Worm (Caenorhabditis elegans): ENCODE measurements around the gene F18E3.11.
A peak's percentile ranks its signal among the peaks of the same experiment; 100 is the strongest.

Gene F18E3.11

DNA sequence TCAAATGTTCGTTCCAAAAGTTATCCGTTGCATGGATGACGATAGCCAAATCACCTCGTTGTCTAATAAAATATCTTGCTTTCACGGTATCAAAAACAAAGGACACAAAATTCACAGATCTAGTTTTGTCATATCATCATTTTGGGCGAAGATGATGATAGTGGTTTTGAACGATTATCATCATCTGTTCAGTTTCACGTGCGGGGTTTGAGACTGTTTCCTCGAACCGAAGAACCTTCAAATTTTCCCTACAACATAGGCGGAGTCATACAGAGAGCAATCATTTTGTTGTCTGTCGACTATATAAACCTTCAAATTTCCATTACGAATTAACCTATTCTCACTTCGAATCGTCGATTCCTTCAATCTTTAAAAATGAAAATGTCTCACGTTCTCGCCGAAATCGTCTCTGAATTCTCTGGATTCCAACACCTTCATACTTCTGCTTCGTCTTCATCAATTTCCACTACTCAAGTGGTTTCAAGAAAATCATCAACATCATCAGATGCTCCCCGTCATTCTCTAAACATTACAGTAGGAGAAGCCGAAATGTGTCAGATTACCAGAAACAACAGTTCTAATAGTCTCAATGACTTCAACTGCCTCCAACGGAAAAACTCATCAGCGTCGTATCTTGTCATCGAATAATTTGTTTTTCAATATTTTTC is at the start of gene F18E3.11:
Gene F18E3.11, plus strand, starts transcription at position 376 of the 668 bp plus-strand sequence.
- TF ChIP-seq ztf-16 (tag; optimal IDR thresholded peaks at IDR 0.05) (no peak), ceh-18 (tag; optimal IDR thresholded peaks at IDR 0.05) (no peak), eyg-1 (tag; optimal IDR thresholded peaks at IDR 0.05) (no peak), pha-4 (tag; optimal IDR thresholded peaks at IDR 0.05) (no peak), ceh-30 (tag; optimal IDR thresholded peaks at IDR 0.05) (no peak), pqm-1 (tag; optimal IDR thresholded peaks at IDR 0.05) (no peak), ref-2 (tag; optimal IDR thresholded peaks at IDR 0.05) (no peak), tbx-2 (tag; optimal IDR thresholded peaks at IDR 0.05) (no peak), ceh-24 (tag; optimal IDR thresholded peaks at IDR 0.05) (no peak)

ce11 chrV:7364059-7364458 is 49.2 kb upstream of the F18E3.11 start, which contains the start of gene cyp-35A2:
Gene cyp-35A2 (minus strand): TSS chrV:7364182.
- TF ChIP-seq ets-4 (tag; optimal IDR thresholded peaks at IDR 0.05) (no peak), elt-2 (tag; optimal IDR thresholded peaks at IDR 0.05) (peak; percentile 64), hlh-15 (tag; optimal IDR thresholded peaks at IDR 0.05) (no peak), ceh-31 (tag; optimal IDR thresholded peaks at IDR 0.05) (no peak), syd-9 (tag; optimal IDR thresholded peaks at IDR 0.05) (no peak)

ce11 chrV:7364951-7365350 is 48.3 kb upstream of the F18E3.11 start, which contains the start of gene exc-13:
Gene exc-13 (plus strand): TSS chrV:7365251.
- no peak for TF ChIP-seq hlh-15 (tag; optimal IDR thresholded peaks at IDR 0.05)
- no peak for TF ChIP-seq unc-3 (GFP tag; conservative IDR thresholded peaks at IDR 0.05)
- no peak for TF ChIP-seq unc-3 (tag; optimal IDR thresholded peaks at IDR 0.05)
- no peak for TF ChIP-seq ceh-30 (tag; optimal IDR thresholded peaks at IDR 0.05)

DNA sequence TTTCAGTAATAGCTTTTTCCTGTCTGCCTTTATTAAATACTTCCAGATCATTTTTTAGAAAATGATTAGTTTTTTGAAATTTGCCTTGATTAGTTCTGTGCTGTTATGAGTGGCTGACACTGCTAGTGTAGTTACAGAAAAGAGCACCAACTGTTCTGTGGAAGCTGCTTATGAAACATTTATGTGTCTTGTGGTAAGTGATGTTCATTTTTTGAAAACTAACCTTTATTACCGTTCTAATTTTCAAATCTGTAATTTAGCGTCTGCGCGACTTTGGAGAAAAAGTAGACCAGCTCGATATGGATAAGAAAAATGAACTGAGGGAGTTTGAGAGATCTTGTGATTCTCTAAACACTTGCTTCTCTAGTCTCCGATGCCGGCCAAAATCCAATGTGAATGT is 43.7 kb upstream of the F18E3.11 start, which contains the start of gene srj-14:
Gene srj-14, plus strand, starts transcription at position 131 of the 400 bp plus-strand sequence.
- TF ChIP-seq elt-4 (tag; optimal IDR thresholded peaks at IDR 0.05) (no peak), tbx-2 (tag; optimal IDR thresholded peaks at IDR 0.05) (no peak), pqm-1 (tag; optimal IDR thresholded peaks at IDR 0.05) (no peak), ceh-34 (tag; optimal IDR thresholded peaks at IDR 0.05) (no peak)

- TF ChIP-seq ztf-16 (tag; optimal IDR thresholded peaks at IDR 0.05) (no peak), hlh-30 (tag; optimal IDR thresholded peaks at IDR 0.05; ENCODE audit: insufficient read depth) (no peak), npax-4 (tag; optimal IDR thresholded peaks at IDR 0.05) (no peak), pha-2 (tag; optimal IDR thresholded peaks at IDR 0.05) (no peak), pros-1 (tag; optimal IDR thresholded peaks at IDR 0.05) (no peak), elt-4 (tag; optimal IDR thresholded peaks at IDR 0.05) (no peak), sox-2 (GFP tag; IDR thresholded peaks at IDR 0.05) (no peak), ceh-22 (tag; optimal IDR thresholded peaks at IDR 0.05) (no peak)
Measured at ce11 chrV:7374090-7374489, 39.2 kb upstream of the F18E3.11 start, which contains the start of gene srx-56. Gene srx-56 (plus strand): TSS chrV:7374390.

- no peak for TF ChIP-seq ztf-16 (tag; optimal IDR thresholded peaks at IDR 0.05)
- no peak for TF ChIP-seq pha-4 (tag; optimal IDR thresholded peaks at IDR 0.05)
- no peak for TF ChIP-seq hlh-30 (tag; optimal IDR thresholded peaks at IDR 0.05; ENCODE audit: insufficient read depth)
- no peak for TF ChIP-seq pha-2 (tag; optimal IDR thresholded peaks at IDR 0.05)
- TF ChIP-seq hlh-13 (GFP tag; optimal IDR thresholded peaks at IDR 0.05), result no peak
- TF ChIP-seq F13H6.1 (tag; optimal IDR thresholded peaks at IDR 0.05), result no peak
- no peak for TF ChIP-seq ref-2 (tag; optimal IDR thresholded peaks at IDR 0.05)
- TF ChIP-seq npax-4 (tag; optimal IDR thresholded peaks at IDR 0.05), result no peak
- TF ChIP-seq K09A11.1 (tag; optimal IDR thresholded peaks at IDR 0.05; ENCODE audit: insufficient read depth), result no peak
- no peak for TF ChIP-seq che-1 (tag; optimal IDR thresholded peaks at IDR 0.05)
- no peak for TF ChIP-seq pqm-1 (tag; optimal IDR thresholded peaks at IDR 0.05)
- TF ChIP-seq dve-1 (tag; optimal IDR thresholded peaks at IDR 0.05), result no peak
- TF ChIP-seq tbx-7 (tag; optimal IDR thresholded peaks at IDR 0.05), result no peak
Measured at ce11 chrV:7379384-7379783, 33.9 kb upstream of the F18E3.11 start, which contains the start of gene srsx-24. Gene srsx-24 (minus strand): TSS chrV:7379484.

Measured in whole organism, late embryonic.